Fruit fly (Drosophila melanogaster): ENCODE data around the gene Sap47.

Sap47 gene

DNA sequence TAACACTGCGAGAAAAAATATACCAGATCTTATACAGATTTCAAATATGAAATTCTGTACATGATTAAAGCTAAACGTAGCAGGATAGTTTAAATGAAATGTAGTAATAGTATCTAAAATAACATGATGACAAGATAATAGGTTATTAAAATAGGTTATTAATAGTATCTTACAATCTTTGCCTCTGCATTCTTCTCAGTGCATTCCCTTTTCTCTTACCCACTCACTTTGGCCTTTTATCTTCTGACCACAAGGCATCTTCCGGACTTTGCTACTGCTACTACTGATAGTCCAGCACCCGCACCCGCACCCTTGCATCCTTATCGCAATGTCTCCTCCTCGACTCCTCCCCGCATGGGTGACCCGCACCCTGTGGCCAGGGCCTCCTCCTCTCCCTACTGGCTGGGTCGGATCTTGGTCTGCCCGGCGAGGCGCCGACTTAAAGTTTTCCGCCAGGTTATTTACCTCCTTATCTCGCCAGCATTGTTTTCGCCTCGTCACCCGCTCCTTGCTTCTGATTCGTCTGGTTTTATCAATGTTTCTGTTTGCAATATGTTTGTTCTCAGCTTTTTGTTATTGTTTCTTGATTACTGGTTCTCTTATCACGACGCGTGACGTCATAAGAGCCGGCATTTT, 49.7 kb downstream of the Sap47 start (continued):
- no peak for TF ChIP-seq CG6254 (GFP tag; optimal IDR thresholded peaks at IDR 0.05)
- TF ChIP-seq slou (GFP tag; optimal IDR thresholded peaks at IDR 0.05) = no peak
- TF ChIP-seq CG7839 (tag; optimal IDR thresholded peaks at IDR 0.05) = peak; percentile 66
- TF ChIP-seq CG30020 (tag; optimal IDR thresholded peaks at IDR 0.05) = no peak
- no peak for TF ChIP-seq p53 (GFP tag; optimal IDR thresholded peaks at IDR 0.05)
- peak; percentile 46; the same call in 1 of the 2 replicates for TF ChIP-seq CG17328 (GFP tag; IDR thresholded peaks at IDR 0.05)
- TF ChIP-seq B-H1 (GFP tag; IDR thresholded peaks at IDR 0.05) = no peak
- no peak for TF ChIP-seq ro (GFP tag; IDR thresholded peaks at IDR 0.05)
- no peak for TF ChIP-seq sug (tag; optimal IDR thresholded peaks at IDR 0.05)
- TF ChIP-seq MESR4 (GFP tag; optimal IDR thresholded peaks at IDR 0.05) = no peak
- no peak for TF ChIP-seq CG8359 (GFP tag; optimal IDR thresholded peaks at IDR 0.05; ENCODE audit: borderline replicate concordance)
- TF ChIP-seq unpg (GFP tag; optimal IDR thresholded peaks at IDR 0.05) = peak; percentile 66
- no peak for TF ChIP-seq Abd-B (GFP tag; optimal IDR thresholded peaks at IDR 0.05)
- TF ChIP-seq CG11560 (tag; IDR thresholded peaks at IDR 0.05) = no peak
- TF ChIP-seq CG1603 (tag; optimal IDR thresholded peaks at IDR 0.05) = peak; percentile 77
- TF ChIP-seq Stat92E (GFP tag; optimal IDR thresholded peaks at IDR 0.05) = no peak
- TF ChIP-seq sisA (GFP tag; IDR thresholded peaks at IDR 0.05) = no peak; the same call in 1 of the 2 replicates
- no peak for TF ChIP-seq CG11085 (GFP tag; IDR thresholded peaks at IDR 0.05)
- peak; percentile 10 for TF ChIP-seq CG16815 (GFP tag; optimal IDR thresholded peaks at IDR 0.05)
- no peak for TF ChIP-seq Sox100B (GFP tag; optimal IDR thresholded peaks at IDR 0.05)
- TF ChIP-seq chn (GFP tag; optimal IDR thresholded peaks at IDR 0.05) = no peak
- TF ChIP-seq pho (GFP tag; optimal IDR thresholded peaks at IDR 0.05) = no peak
- no peak for TF ChIP-seq CG1024 (GFP tag; IDR thresholded peaks at IDR 0.05)
- TF ChIP-seq CG3726 (GFP tag; IDR thresholded peaks at IDR 0.05) = 0 out of 3 replicates have a peak, but pooled peaks have one; percentile 18
- TF ChIP-seq so (GFP tag; IDR thresholded peaks at IDR 0.05) = 0 out of 3 replicates have a peak, but pooled peaks have one; percentile 26
- peak; percentile 44 for TF ChIP-seq CG8388 (GFP tag; optimal IDR thresholded peaks at IDR 0.05)
- TF ChIP-seq cad (GFP tag; optimal IDR thresholded peaks at IDR 0.05) = no peak
- no peak for TF ChIP-seq CG2875 (GFP tag; optimal IDR thresholded peaks at IDR 0.05)
- TF ChIP-seq CG14860 (GFP tag; IDR thresholded peaks at IDR 0.05; ENCODE audit: partially characterized antibody) = no peak
- 0 out of 2 replicates have a peak, but pooled peaks have one; percentile 12 for TF ChIP-seq CG32772 (GFP tag; IDR thresholded peaks at IDR 0.05)
- TF ChIP-seq CG12769 (tag; optimal IDR thresholded peaks at IDR 0.05) = peak; percentile 59
- TF ChIP-seq CG13296 (GFP tag; optimal IDR thresholded peaks at IDR 0.05) = no peak

DNA sequence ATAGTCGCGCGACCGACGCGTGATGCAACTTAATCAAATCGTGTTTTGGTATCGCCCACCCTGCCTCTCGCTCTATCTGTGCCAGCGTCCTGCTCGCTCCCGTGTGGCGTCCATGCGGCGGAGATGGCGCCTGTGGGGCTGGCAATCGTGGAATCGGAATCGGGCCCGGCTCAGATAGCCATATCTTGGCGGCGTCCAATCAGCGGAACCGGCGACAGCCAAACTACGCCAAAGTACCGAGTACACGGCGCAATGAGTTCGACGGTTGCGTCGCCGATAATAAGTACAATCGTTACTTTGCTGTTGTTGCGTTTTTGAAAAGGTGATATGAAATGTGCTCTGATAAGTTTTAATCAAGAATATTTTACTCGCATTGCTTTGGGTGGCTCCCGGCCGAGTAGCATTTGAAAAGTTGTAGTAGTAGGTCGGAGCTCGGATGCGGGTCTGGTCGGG, 50.9 kb downstream of the Sap47 start, which contains the start of gene srp:
Gene srp (plus strand): TSS at position 391 of the 453 bp plus-strand sequence.
- TF ChIP-seq CG34422 (GFP tag; IDR thresholded peaks at IDR 0.05) = no peak
- no peak for TF ChIP-seq ftz-f1 (GFP tag; optimal IDR thresholded peaks at IDR 0.05)
- TF ChIP-seq Dad (GFP tag; optimal IDR thresholded peaks at IDR 0.05) = no peak
- TF ChIP-seq CG17612 (GFP tag; IDR thresholded peaks at IDR 0.05) = no peak
- TF ChIP-seq dmrt99B (tag; optimal IDR thresholded peaks at IDR 0.05) = no peak
- TF ChIP-seq CkIIα-i1 (GFP tag; IDR thresholded peaks at IDR 0.05) = no peak
- TF ChIP-seq Dip3 (GFP tag; optimal IDR thresholded peaks at IDR 0.05) = no peak
- 0 out of 3 replicates have a peak, but pooled peaks have one; percentile 21 for TF ChIP-seq CG2199 (GFP tag; IDR thresholded peaks at IDR 0.05)
- no peak for TF ChIP-seq BtbVII (GFP tag; optimal IDR thresholded peaks at IDR 0.05)
- TF ChIP-seq GATAe (GFP tag; conservative IDR thresholded peaks at IDR 0.05) = peak; percentile 99
- TF ChIP-seq grn (GFP tag; optimal IDR thresholded peaks at IDR 0.05) = peak; percentile 96
- TF ChIP-seq CG1832 (GFP tag; optimal IDR thresholded peaks at IDR 0.05) = peak; percentile 55
- no peak for TF ChIP-seq Xrp1 (GFP tag; IDR thresholded peaks at IDR 0.05)
- TF ChIP-seq ERR (GFP tag; optimal IDR thresholded peaks at IDR 0.05) = no peak
- TF ChIP-seq luna (GFP tag; optimal IDR thresholded peaks at IDR 0.05) = no peak
- no peak for TF ChIP-seq CG3838 (GFP tag; optimal IDR thresholded peaks at IDR 0.05)
- TF ChIP-seq CG15514 (GFP tag; optimal IDR thresholded peaks at IDR 0.05) = no peak
- no peak for TF ChIP-seq lilli (GFP tag; optimal IDR thresholded peaks at IDR 0.05)
- TF ChIP-seq CG12155 (GFP tag; optimal IDR thresholded peaks at IDR 0.05) = peak; percentile 49
- peak; percentile 96 for TF ChIP-seq CG15479 (GFP tag; optimal IDR thresholded peaks at IDR 0.05)

Measured in whole organism, embryonic.